Worm (Caenorhabditis elegans) whole organism, L4/young adult: ENCODE measurements around the gene mrpl-40.

Experiments used
- W03F9.2 ChIP-seq: fragments of 150-350 bp; optimal IDR thresholded peaks from 2 replicates; lab custom pipeline; 2014; ENCODE audit warnings: missing biosample characterization, missing genetic modification characterization
- him-1 ChIP-seq: sonication (generic microtip); optimal IDR thresholded peaks from 2 replicates; lab custom pipeline; 2016; ENCODE audit warnings: missing genotype, missing genetic modification reagents, missing genetic modification characterization, missing compliant biosample characterization

DNA sequence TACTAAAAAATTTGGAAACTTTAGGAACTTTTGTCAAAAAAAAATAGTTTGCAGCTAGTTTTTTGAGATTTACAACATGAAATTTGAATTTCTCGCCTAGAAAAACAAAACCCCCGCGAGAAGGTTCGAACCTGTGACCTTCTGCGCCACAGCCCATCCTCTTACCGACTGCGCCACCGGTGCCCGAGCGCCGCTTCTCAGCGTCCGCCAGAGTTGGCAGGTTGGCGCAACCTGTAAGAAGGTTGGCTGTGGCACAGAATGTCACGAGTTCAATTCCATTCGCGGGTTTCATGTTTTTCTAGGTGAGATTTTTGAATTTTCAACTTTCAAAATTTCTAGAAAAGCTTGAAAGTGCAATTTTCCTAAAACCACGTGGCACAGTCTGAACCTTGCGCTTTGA, 36.9 kb upstream of the mrpl-40 start:
- no peak for TF ChIP-seq him-1
- no peak for TF ChIP-seq W03F9.2 (tag; lab: Kevin White, UChicago)
